Worm (Caenorhabditis elegans) whole organism, young adult: Measurements from ENCODE around the gene Y48B6A.10.

Experiments used
- B0019.2 ChIP-seq: fragments of 200-800 bp; sonication (Bioruptor generic); conservative IDR thresholded peaks from 2 replicates; pipeline ENCODE4 v1.3.6; 2022; ENCODE audit warnings: missing genetic modification reagents, missing genetic modification characterization, missing compliant biosample characterization
- C06A6.2 ChIP-seq: fragments of 200-800 bp; sonication (Bioruptor generic); conservative IDR thresholded peaks from 2 replicates; pipeline ENCODE4 v1.3.6; 2022; ENCODE audit warnings: missing genetic modification characterization, missing compliant biosample characterization
- D2030.7 ChIP-seq: fragments of 200-800 bp; sonication (Bioruptor generic); IDR thresholded peaks from 2 replicates; pipeline ENCODE4 v1.3.6; 2022; ENCODE audit warnings: missing genetic modification reagents, missing genetic modification characterization, missing compliant biosample characterization
- F37B4.10 ChIP-seq: fragments of 200-800 bp; sonication (Bioruptor generic); IDR thresholded peaks from 2 replicates; pipeline ENCODE4 v1.3.6; 2022; ENCODE audit warnings: missing genetic modification characterization, missing compliant biosample characterization
- K12H6.12 ChIP-seq: fragments of 200-800 bp; sonication (Bioruptor generic); optimal IDR thresholded peaks from 2 replicates; lab custom pipeline; 2018; ENCODE audit warnings: mild to moderate bottlenecking, missing genetic modification characterization, missing compliant biosample characterization
- T26A5.8 ChIP-seq: sonication (generic microtip); optimal IDR thresholded peaks from 2 replicates; lab custom pipeline; 2016; ENCODE audit warnings: missing genetic modification characterization, missing compliant biosample characterization
- Y95B8A.8 ChIP-seq: fragments of 200-800 bp; sonication (Bioruptor generic); IDR thresholded peaks from 2 replicates; pipeline ENCODE4 v1.3.6; 2022; ENCODE audit warnings: missing genetic modification reagents, missing genetic modification characterization, missing compliant biosample characterization
- ZK185.1 ChIP-seq: sonication (generic microtip); optimal IDR thresholded peaks from 2 replicates; lab custom pipeline; 2016; ENCODE audit warnings: mild to moderate bottlenecking, missing genetic modification characterization, missing compliant biosample characterization; ENCODE audit not compliant: poor library complexity, severe bottlenecking
- akir-1 ChIP-seq: fragments of 200-800 bp; sonication (Bioruptor generic); optimal IDR thresholded peaks from 2 replicates; lab custom pipeline; 2018; ENCODE audit warnings: mild to moderate bottlenecking, missing genetic modification characterization, moderate library complexity, missing compliant biosample characterization
- attf-3 ChIP-seq: fragments of 200-800 bp; sonication (Bioruptor generic); conservative IDR thresholded peaks from 2 replicates; pipeline ENCODE4 v1.3.6; 2022; ENCODE audit warnings: missing genetic modification reagents, missing genetic modification characterization, missing compliant biosample characterization
- attf-5 ChIP-seq: fragments of 200-800 bp; sonication (Bioruptor generic); optimal IDR thresholded peaks from 2 replicates; lab custom pipeline; 2018; ENCODE audit warnings: mild to moderate bottlenecking, missing genetic modification characterization, missing compliant biosample characterization
- attf-6 ChIP-seq: fragments of 200-800 bp; sonication (Bioruptor generic); IDR thresholded peaks from 2 replicates; pipeline ENCODE4 v1.3.6; 2022; ENCODE audit warnings: missing genetic modification reagents, missing genetic modification characterization, missing compliant biosample characterization
- ceh-100 ChIP-seq: fragments of 200-800 bp; sonication (Bioruptor generic); IDR thresholded peaks from 2 replicates; pipeline ENCODE4 v1.3.6; 2022; ENCODE audit warnings: missing genetic modification reagents, missing genetic modification characterization, missing compliant biosample characterization
- ceh-58 ChIP-seq: fragments of 200-800 bp; sonication (Bioruptor generic); IDR thresholded peaks from 2 replicates; pipeline ENCODE4 v1.3.6; 2022; ENCODE audit warnings: missing genetic modification characterization, missing compliant biosample characterization
- ceh-79 ChIP-seq: sonication (generic microtip); optimal IDR thresholded peaks from 2 replicates; lab custom pipeline; 2017; ENCODE audit warnings: mild to moderate bottlenecking, missing genetic modification characterization, missing compliant biosample characterization
- ceh-91 ChIP-seq: fragments of 200-800 bp; sonication (Bioruptor generic); IDR thresholded peaks from 2 replicates; pipeline ENCODE4 v1.3.6; 2022; ENCODE audit warnings: missing genetic modification reagents, missing genetic modification characterization, missing compliant biosample characterization
- dox-1 ChIP-seq: fragments of 200-800 bp; sonication (Bioruptor generic); IDR thresholded peaks from 2 replicates; pipeline ENCODE4 v1.3.6; 2022; ENCODE audit warnings: missing genetic modification reagents, missing genetic modification characterization, missing compliant biosample characterization
- dpff-1 ChIP-seq: sonication (generic microtip); optimal IDR thresholded peaks from 2 replicates; lab custom pipeline; 2017; ENCODE audit warnings: mild to moderate bottlenecking, missing genetic modification characterization, missing compliant biosample characterization
- egl-44 ChIP-seq: fragments of 200-800 bp; sonication (Bioruptor generic); IDR thresholded peaks from 2 replicates; pipeline ENCODE4 v1.3.6; 2022; ENCODE audit warnings: missing genetic modification reagents, missing genetic modification characterization, missing compliant biosample characterization
- fkh-3 ChIP-seq: sonication (generic microtip); optimal IDR thresholded peaks from 2 replicates; lab custom pipeline; 2016; ENCODE audit warnings: mild to moderate bottlenecking, missing genetic modification characterization, missing compliant biosample characterization
- him-1 ChIP-seq: sonication (generic microtip); optimal IDR thresholded peaks from 2 replicates; lab custom pipeline; 2016; ENCODE audit warnings: missing genotype, missing genetic modification reagents, missing genetic modification characterization, missing compliant biosample characterization
- hlh-12 ChIP-seq: sonication (generic microtip); optimal IDR thresholded peaks from 2 replicates; lab custom pipeline; 2016; ENCODE audit warnings: missing genetic modification characterization, missing compliant biosample characterization
- hmg-20 ChIP-seq: fragments of 200-800 bp; sonication (Bioruptor generic); IDR thresholded peaks from 2 replicates; pipeline ENCODE4 v1.3.6; 2022; ENCODE audit warnings: missing genetic modification reagents, missing genetic modification characterization, missing compliant biosample characterization
- lir-1 ChIP-seq: fragments of 200-800 bp; sonication (Bioruptor generic); conservative IDR thresholded peaks from 2 replicates; pipeline ENCODE4 v1.3.6; 2022; ENCODE audit warnings: missing genetic modification reagents, missing genetic modification characterization, missing compliant biosample characterization
- lsy-27 ChIP-seq: sonication (generic microtip); optimal IDR thresholded peaks from 2 replicates; lab custom pipeline; 2017; ENCODE audit warnings: missing genetic modification characterization, mild to moderate bottlenecking, missing compliant biosample characterization, antibody characterized with exemption, missing genotype, borderline replicate concordance; ENCODE audit not compliant: insufficient read depth
- mel-28 ChIP-seq: sonication (generic microtip); optimal IDR thresholded peaks from 2 replicates; lab custom pipeline; 2016; ENCODE audit warnings: borderline replicate concordance, mild to moderate bottlenecking, missing genetic modification characterization, missing compliant biosample characterization
- mes-4 ChIP-seq: sonication (generic microtip); optimal IDR thresholded peaks from 2 replicates; lab custom pipeline; 2016; ENCODE audit warnings: missing genotype, missing genetic modification characterization, missing compliant biosample characterization
- mxl-1 ChIP-seq: sonication (generic microtip); optimal IDR thresholded peaks from 2 replicates; lab custom pipeline; 2016; ENCODE audit warnings: missing genetic modification characterization, missing compliant biosample characterization
- nfya-2 ChIP-seq: fragments of 200-800 bp; sonication (Bioruptor generic); IDR thresholded peaks from 2 replicates; pipeline ENCODE4 v1.3.6; 2022; ENCODE audit warnings: missing genetic modification reagents, missing genetic modification characterization, missing compliant biosample characterization
- nhr-179 ChIP-seq: sonication (generic microtip); optimal IDR thresholded peaks from 2 replicates; lab custom pipeline; 2016; ENCODE audit warnings: mild to moderate bottlenecking, missing genetic modification characterization, missing compliant biosample characterization
- nhr-90 ChIP-seq: sonication (generic microtip); optimal IDR thresholded peaks from 2 replicates; lab custom pipeline; 2016; ENCODE audit warnings: missing genotype, mild to moderate bottlenecking, missing genetic modification characterization, missing compliant biosample characterization
- pha-4 ChIP-seq: fragments of 150-350 bp; sonication (generic microtip); optimal IDR thresholded peaks from 2 replicates; lab custom pipeline; 2014; ENCODE audit warnings: missing biosample characterization, missing genetic modification reagents, missing genetic modification characterization
- rcor-1 ChIP-seq: fragments of 200-800 bp; sonication (Bioruptor generic); IDR thresholded peaks from 2 replicates; pipeline ENCODE4 v1.3.6; 2022; ENCODE audit warnings: missing genetic modification reagents, missing genetic modification characterization, missing compliant biosample characterization
- repo-1 ChIP-seq: sonication (generic microtip); optimal IDR thresholded peaks from 2 replicates; lab custom pipeline; 2017; ENCODE audit warnings: mild to moderate bottlenecking, missing genetic modification characterization, missing compliant biosample characterization
- rpc-1 ChIP-seq, 2 experiments: fragments of 150-350 bp in 1 of 2; sonication (generic microtip) in 1 of 2; optimal IDR thresholded peaks; 2 replicates each; lab custom pipeline; 2014 to 2018; ENCODE audit warnings: missing biosample characterization in 1 of 2, missing genetic modification characterization in 1 of 2, missing genetic modification reagents in 1 of 2, missing genotype in 1 of 2
- sea-2 ChIP-seq: fragments of 200-800 bp; sonication (Bioruptor generic); IDR thresholded peaks from 2 replicates; pipeline ENCODE4 v1.3.6; 2022; ENCODE audit warnings: missing genetic modification characterization, missing compliant biosample characterization
- snpc-3.4 ChIP-seq: sonication (generic microtip); optimal IDR thresholded peaks from 2 replicates; lab custom pipeline; 2017; ENCODE audit warnings: missing genetic modification characterization, mild to moderate bottlenecking, missing compliant biosample characterization, antibody characterized with exemption, moderate library complexity, missing genotype, missing genetic modification reagents
- snpc-4 ChIP-seq, 5 experiments: fragments of 150-350 bp in 1 of 5; sonication (generic microtip) in 4 of 5; optimal IDR thresholded peaks; 2 replicates each; lab custom pipeline; 2014 to 2018; ENCODE audit warnings: missing genetic modification characterization in 5 of 5, missing biosample characterization in 3 of 5, antibody characterized with exemption in 2 of 5, mild to moderate bottlenecking in 2 of 5, missing compliant biosample characterization in 2 of 5, missing genotype in 2 of 5, moderate library complexity in 2 of 5, missing genetic modification reagents in 1 of 5
- somi-1 ChIP-seq: fragments of 200-800 bp; sonication (Bioruptor generic); optimal IDR thresholded peaks from 2 replicates; lab custom pipeline; 2018; ENCODE audit warnings: mild to moderate bottlenecking, missing genetic modification characterization, missing compliant biosample characterization
- sptf-2 ChIP-seq: fragments of 200-800 bp; sonication (Bioruptor generic); optimal IDR thresholded peaks from 2 replicates; lab custom pipeline; 2018; ENCODE audit warnings: mild to moderate bottlenecking, missing genetic modification characterization, missing compliant biosample characterization
- unc-130 ChIP-seq: sonication (generic microtip); optimal IDR thresholded peaks from 2 replicates; lab custom pipeline; 2016; ENCODE audit warnings: missing genetic modification reagents, missing genetic modification characterization, missing compliant biosample characterization
- unc-62 ChIP-seq: fragments of 150-350 bp; optimal IDR thresholded peaks from 2 replicates; lab custom pipeline; 2014; ENCODE audit warnings: missing biosample characterization, missing genetic modification reagents, missing genetic modification characterization
- ztf-18 ChIP-seq: sonication (generic microtip); optimal IDR thresholded peaks from 2 replicates; lab custom pipeline; 2016; ENCODE audit warnings: missing genotype, mild to moderate bottlenecking, missing genetic modification characterization, missing compliant biosample characterization
- ztf-22 ChIP-seq: fragments of 200-800 bp; sonication (Bioruptor generic); optimal IDR thresholded peaks from 2 replicates; lab custom pipeline; 2018; ENCODE audit warnings: mild to moderate bottlenecking, missing genetic modification characterization, moderate library complexity, missing compliant biosample characterization
- ztf-26 ChIP-seq: sonication (generic microtip); optimal IDR thresholded peaks from 2 replicates; lab custom pipeline; 2017; ENCODE audit warnings: missing genetic modification characterization, missing compliant biosample characterization
- ztf-6 ChIP-seq: fragments of 200-800 bp; sonication (Bioruptor generic); IDR thresholded peaks from 2 replicates; pipeline ENCODE4 v1.3.6; 2022; ENCODE audit warnings: missing genetic modification reagents, missing genetic modification characterization, missing compliant biosample characterization

The Y48B6A.10 gene

ce11 chrII:14250147-14250965 is 36.1 kb downstream of the Y48B6A.10 start, which contains the start of gene hmg-1.1:
TSS of gene hmg-1.1 (plus strand) at chrII:14250695.
- TF ChIP-seq ceh-58 (GFP tag; lab: Robert Waterston, UW) (no peak), him-1 (tag; lab: Kevin White, UChicago) (no peak), mxl-1 (no peak), nhr-179 (tag; lab: Kevin White, UChicago) (no peak), ztf-22 (GFP tag; lab: Kevin White, UChicago) (no peak), rpc-1 (optimal IDR thresholded peaks at IDR 0.05; lab: Kevin White, UChicago) (no peak), rpc-1 (tag; optimal IDR thresholded peaks at IDR 0.05; lab: Kevin White, UChicago) (no peak), ceh-91 (GFP tag; lab: Robert Waterston, UW) (no peak), hmg-20 (GFP tag; lab: Robert Waterston, UW) (no peak), hlh-12 (tag; lab: Kevin White, UChicago) (no peak), F37B4.10 (GFP tag; lab: Robert Waterston, UW) (no peak), B0019.2 (GFP tag; lab: Robert Waterston, UW) (no peak), snpc-4 (GFP tag; optimal IDR thresholded peaks at IDR 0.05; lab: Kevin White, UChicago) (no peak), snpc-4 (tag; optimal IDR thresholded peaks at IDR 0.05; lab: Kevin White, UChicago) (peak; percentile 17 to 70 (median 52)), T26A5.8 (tag; lab: Kevin White, UChicago) (no peak), C06A6.2 (GFP tag; lab: Robert Waterston, UW) (peak; percentile 23; the same call in 1 of the 2 replicates), nhr-90 (tag; lab: Kevin White, UChicago) (peak; percentile 52), sptf-2 (GFP tag; lab: Kevin White, UChicago) (no peak), mes-4 (tag; lab: Kevin White, UChicago) (no peak), ceh-100 (peak; percentile 9; the same call in 1 of the 2 replicates), ztf-26 (tag; lab: Kevin White, UChicago) (no peak), lsy-27 (tag; lab: Kevin White, UChicago) (no peak), mel-28 (no peak), unc-130 (GFP tag; lab: Kevin White, UChicago) (no peak), pha-4 (tag; lab: Kevin White, UChicago) (no peak), sea-2 (GFP tag; lab: Robert Waterston, UW) (no peak), snpc-3.4 (tag; lab: Kevin White, UChicago) (no peak), akir-1 (GFP tag; lab: Kevin White, UChicago) (peak; percentile 35), repo-1 (tag; lab: Kevin White, UChicago) (peak; percentile 17), lir-1 (GFP tag; lab: Robert Waterston, UW) (no peak; the same call in 1 of the 2 replicates), dpff-1 (tag; lab: Kevin White, UChicago) (no peak), rcor-1 (GFP tag; lab: Robert Waterston, UW) (0 out of 2 replicates have a peak, but pooled peaks have one; percentile 36), Y95B8A.8 (0 out of 2 replicates have a peak, but pooled peaks have one; percentile 38), attf-3 (no peak), dox-1 (peak; percentile 88), egl-44 (GFP tag; lab: Robert Waterston, UW) (peak; percentile 56; the same call in 1 of the 2 replicates), somi-1 (GFP tag; lab: Kevin White, UChicago) (peak; percentile 29), attf-6 (GFP tag; lab: Robert Waterston, UW) (no peak), K12H6.12 (peak; percentile 86), unc-62 (GFP tag; lab: Kevin White, UChicago) (no peak), attf-5 (peak; percentile 81), ceh-79 (tag; lab: Kevin White, UChicago) (no peak), ztf-18 (tag; lab: Kevin White, UChicago) (peak; percentile 82), ztf-6 (GFP tag; lab: Robert Waterston, UW) (no peak), ZK185.1 (tag; lab: Kevin White, UChicago) (peak; percentile 41), D2030.7 (no peak), fkh-3 (tag; lab: Kevin White, UChicago) (no peak), nfya-2 (GFP tag; lab: Robert Waterston, UW) (no peak)
